Worm (Caenorhabditis elegans): ENCODE measurements around the gene Y75B8A.18.
A peak's percentile ranks its signal among the peaks of the same experiment; 100 is the strongest.

The Y75B8A.18 gene

ce11 chrIII:12226089-12226682, at the start of gene Y75B8A.18, which contains the start of gene Y75B8A.19:
Gene Y75B8A.18 (minus strand): TSS chrIII:12226230.
Gene Y75B8A.19 (plus strand): TSS chrIII:12226632.
- TF ChIP-seq ztf-29 (GFP tag; IDR thresholded peaks at IDR 0.05) (no peak), flt-1 (GFP tag; IDR thresholded peaks at IDR 0.05) (no peak), klf-2 (GFP tag; conservative IDR thresholded peaks at IDR 0.05) (no peak), tab-1 (GFP tag; IDR thresholded peaks at IDR 0.05) (no peak), T22C8.4 (GFP tag; IDR thresholded peaks at IDR 0.05) (no peak), cog-1 (tag; optimal IDR thresholded peaks at IDR 0.05) (no peak), ztf-23 (GFP tag; IDR thresholded peaks at IDR 0.05) (no peak), med-1 (GFP tag; optimal IDR thresholded peaks at IDR 0.05; ENCODE audit: insufficient read depth) (no peak), ref-1 (GFP tag; conservative IDR thresholded peaks at IDR 0.05) (no peak)

DNA sequence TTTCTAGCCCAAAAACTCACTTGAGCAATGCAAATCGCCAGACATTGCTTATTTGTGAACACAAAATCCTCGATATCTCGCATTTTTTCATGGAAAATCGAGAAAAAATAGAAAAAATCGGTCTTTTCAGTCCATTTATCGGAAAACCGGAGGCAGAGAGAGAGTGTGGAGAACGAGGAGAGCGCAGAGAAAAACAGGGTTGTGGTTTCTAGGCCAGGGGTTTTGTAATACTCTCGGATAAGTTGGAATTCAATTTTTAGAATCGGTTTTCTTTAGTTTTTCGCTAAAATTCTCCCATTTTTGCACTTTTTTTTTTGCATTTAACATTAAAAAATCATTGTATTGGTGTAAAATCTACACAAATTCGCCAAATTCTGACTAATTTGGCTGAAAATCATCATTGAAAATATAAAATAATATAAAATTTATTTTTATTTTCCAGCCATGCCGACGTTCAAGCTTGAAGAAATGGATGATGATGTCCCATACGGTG, 47.6 kb upstream of the Y75B8A.18 start, which contains the start of the genes Y75B8A.24 and Y75B8A.25:
Y75B8A.24 (minus strand) TSS at position 155 of the 493 bp plus-strand sequence.
Y75B8A.25 (plus strand) TSS at position 443 of the 493 bp plus-strand sequence.
- no peak for TF ChIP-seq ztf-29 (GFP tag; IDR thresholded peaks at IDR 0.05)
- no peak for TF ChIP-seq tab-1 (GFP tag; IDR thresholded peaks at IDR 0.05)
- 0 out of 2 replicates have a peak, but pooled peaks have one; percentile 18 for TF ChIP-seq flt-1 (GFP tag; IDR thresholded peaks at IDR 0.05)
- TF ChIP-seq med-1 (GFP tag; optimal IDR thresholded peaks at IDR 0.05; ENCODE audit: insufficient read depth): no peak
- TF ChIP-seq ref-1 (GFP tag; conservative IDR thresholded peaks at IDR 0.05): no peak
- TF ChIP-seq ztf-23 (GFP tag; IDR thresholded peaks at IDR 0.05): 0 out of 2 replicates have a peak, but pooled peaks have one; percentile 57

- TF ChIP-seq cog-1 (tag; optimal IDR thresholded peaks at IDR 0.05) (no peak), ztf-23 (GFP tag; IDR thresholded peaks at IDR 0.05) (no peak), ztf-29 (GFP tag; IDR thresholded peaks at IDR 0.05) (no peak), tab-1 (GFP tag; IDR thresholded peaks at IDR 0.05) (no peak), med-1 (GFP tag; optimal IDR thresholded peaks at IDR 0.05; ENCODE audit: insufficient read depth) (no peak), flt-1 (GFP tag; IDR thresholded peaks at IDR 0.05) (no peak), klf-2 (GFP tag; conservative IDR thresholded peaks at IDR 0.05) (no peak), ref-1 (GFP tag; conservative IDR thresholded peaks at IDR 0.05) (no peak), T22C8.4 (GFP tag; IDR thresholded peaks at IDR 0.05) (no peak)
Observed at ce11 chrIII:12270391-12270790, 44.4 kb upstream of the Y75B8A.18 start.

- TF ChIP-seq ztf-29 (GFP tag; IDR thresholded peaks at IDR 0.05) (no peak), med-1 (GFP tag; optimal IDR thresholded peaks at IDR 0.05; ENCODE audit: insufficient read depth) (no peak), cog-1 (tag; optimal IDR thresholded peaks at IDR 0.05) (no peak), flt-1 (GFP tag; IDR thresholded peaks at IDR 0.05) (no peak), tab-1 (GFP tag; IDR thresholded peaks at IDR 0.05) (no peak), ref-1 (GFP tag; conservative IDR thresholded peaks at IDR 0.05) (no peak)
Observed at ce11 chrIII:12269807-12270206, 43.8 kb upstream of the Y75B8A.18 start.

DNA sequence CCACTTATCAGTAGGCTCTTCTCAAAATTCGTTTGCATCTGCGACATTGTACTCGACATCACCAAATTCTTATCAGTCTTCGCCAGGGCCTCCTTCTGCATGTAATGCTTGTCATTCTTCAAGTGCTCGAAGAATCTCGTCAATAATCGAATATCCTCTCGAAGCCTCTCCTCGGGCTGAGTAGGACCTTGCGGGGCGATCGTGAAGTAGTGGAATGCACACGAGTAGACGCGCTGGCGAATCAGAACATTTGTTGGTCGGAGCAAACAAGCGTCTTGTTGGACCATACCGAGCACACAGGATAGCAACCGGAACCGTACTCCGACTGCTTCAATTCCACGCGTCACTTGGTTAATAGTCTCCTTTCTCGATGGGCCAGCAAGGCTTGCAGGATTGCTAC, 34.4 kb upstream of the Y75B8A.18 start:
- TF ChIP-seq ref-1 (GFP tag; conservative IDR thresholded peaks at IDR 0.05) (no peak), med-1 (GFP tag; optimal IDR thresholded peaks at IDR 0.05; ENCODE audit: insufficient read depth) (no peak), ztf-29 (GFP tag; IDR thresholded peaks at IDR 0.05) (no peak), cog-1 (tag; optimal IDR thresholded peaks at IDR 0.05) (no peak), T22C8.4 (GFP tag; IDR thresholded peaks at IDR 0.05) (no peak), ztf-23 (GFP tag; IDR thresholded peaks at IDR 0.05) (no peak), klf-2 (GFP tag; conservative IDR thresholded peaks at IDR 0.05) (no peak), tab-1 (GFP tag; IDR thresholded peaks at IDR 0.05) (no peak), flt-1 (GFP tag; IDR thresholded peaks at IDR 0.05) (no peak)

- TF ChIP-seq klf-2 (GFP tag; conservative IDR thresholded peaks at IDR 0.05) (no peak), flt-1 (GFP tag; IDR thresholded peaks at IDR 0.05) (no peak), ztf-23 (GFP tag; IDR thresholded peaks at IDR 0.05) (no peak), T22C8.4 (GFP tag; IDR thresholded peaks at IDR 0.05) (no peak), cog-1 (tag; optimal IDR thresholded peaks at IDR 0.05) (no peak), med-1 (GFP tag; optimal IDR thresholded peaks at IDR 0.05; ENCODE audit: insufficient read depth) (no peak), tab-1 (GFP tag; IDR thresholded peaks at IDR 0.05) (no peak), ztf-29 (GFP tag; IDR thresholded peaks at IDR 0.05) (no peak), ref-1 (GFP tag; conservative IDR thresholded peaks at IDR 0.05) (no peak)
Observed at ce11 chrIII:12259793-12260192, 33.8 kb upstream of the Y75B8A.18 start.

DNA sequence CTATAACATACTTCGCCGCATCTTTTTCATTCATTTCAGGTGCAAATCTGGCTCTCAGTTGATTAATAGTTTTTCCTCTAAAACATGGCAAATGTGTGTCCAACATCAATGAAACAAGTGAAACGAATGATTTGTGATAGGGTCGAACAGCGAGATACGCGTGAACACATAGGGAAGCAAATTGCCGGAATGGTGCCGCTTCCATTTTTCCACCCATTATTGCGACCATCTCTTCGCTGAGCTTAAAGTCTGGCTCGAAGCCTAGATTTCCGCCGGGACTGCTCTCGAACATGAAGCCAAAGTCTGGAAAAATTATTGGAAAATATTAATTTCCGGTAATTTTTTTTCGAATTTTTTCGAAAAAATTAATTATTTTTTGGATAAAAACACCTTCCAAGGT, 27.3 kb upstream of the Y75B8A.18 start:
- TF ChIP-seq flt-1 (GFP tag; IDR thresholded peaks at IDR 0.05): no peak

DNA sequence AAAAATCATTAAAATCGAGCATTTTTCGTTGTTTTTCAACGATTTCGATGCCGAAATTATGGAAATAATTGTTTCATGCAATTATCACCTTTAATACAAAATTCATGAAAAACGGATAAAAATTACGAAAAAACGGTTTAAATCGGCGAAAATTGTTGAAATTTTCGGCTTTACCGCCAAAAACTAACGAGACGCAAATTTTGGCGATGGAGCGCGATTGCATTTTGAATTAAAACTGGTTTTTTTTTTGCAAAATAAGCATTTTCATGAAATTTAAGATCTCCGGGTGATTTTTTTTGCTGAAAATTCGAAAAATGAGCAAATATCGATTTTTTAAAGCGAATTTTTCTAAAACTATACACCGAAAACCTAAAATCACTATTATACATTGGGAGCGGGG, 25.1 kb upstream of the Y75B8A.18 start:
- TF ChIP-seq flt-1 (GFP tag; IDR thresholded peaks at IDR 0.05) (no peak), klf-2 (GFP tag; conservative IDR thresholded peaks at IDR 0.05) (no peak), T22C8.4 (GFP tag; IDR thresholded peaks at IDR 0.05) (no peak), tab-1 (GFP tag; IDR thresholded peaks at IDR 0.05) (no peak), cog-1 (tag; optimal IDR thresholded peaks at IDR 0.05) (no peak), ztf-29 (GFP tag; IDR thresholded peaks at IDR 0.05) (no peak), med-1 (GFP tag; optimal IDR thresholded peaks at IDR 0.05; ENCODE audit: insufficient read depth) (no peak), ref-1 (GFP tag; conservative IDR thresholded peaks at IDR 0.05) (no peak), ztf-23 (GFP tag; IDR thresholded peaks at IDR 0.05) (no peak)

- TF ChIP-seq ztf-23 (GFP tag; IDR thresholded peaks at IDR 0.05): peak; percentile 64; the same call in 1 of the 2 replicates
- peak; percentile 60 for TF ChIP-seq cog-1 (tag; optimal IDR thresholded peaks at IDR 0.05)
- TF ChIP-seq flt-1 (GFP tag; IDR thresholded peaks at IDR 0.05): peak; percentile 67
- TF ChIP-seq ztf-29 (GFP tag; IDR thresholded peaks at IDR 0.05): no peak
- TF ChIP-seq ref-1 (GFP tag; conservative IDR thresholded peaks at IDR 0.05): no peak
- TF ChIP-seq T22C8.4 (GFP tag; IDR thresholded peaks at IDR 0.05): 0 out of 2 replicates have a peak, but pooled peaks have one; percentile 16
- TF ChIP-seq klf-2 (GFP tag; conservative IDR thresholded peaks at IDR 0.05): no peak
Observed at ce11 chrIII:12250114-12250792, 24.2 kb upstream of the Y75B8A.18 start, which contains the start of the genes tim-1 and Y75B8A.23. Gene tim-1 (minus strand): TSS chrIII:12250164. Gene Y75B8A.23 (plus strand): TSS chrIII:12250660.

Data from whole organism, midembryonic.